Worm (Caenorhabditis elegans) whole organism, L4 larva: Measurements from ENCODE around the gene crh-2.

Experiments
- T26A8.4 ChIP-seq: fragments of 200-800 bp; sonication (Bioruptor generic); IDR thresholded peaks from 2 replicates; pipeline ENCODE4 v1.3.6; 2022; ENCODE audit warnings: missing genetic modification characterization, missing compliant biosample characterization
- fos-1 ChIP-seq: fragments of 150-350 bp; optimal IDR thresholded peaks from 2 replicates; lab custom pipeline; 2014; ENCODE audit warnings: missing biosample characterization, missing genetic modification characterization
- lin-1 ChIP-seq: fragments of 200-800 bp; sonication (Bioruptor generic); IDR thresholded peaks from 2 replicates; pipeline ENCODE4 v1.3.6; 2022; ENCODE audit warnings: missing genetic modification reagents, missing genetic modification characterization, missing compliant biosample characterization
- lin-13 ChIP-seq: fragments of 150-350 bp; optimal IDR thresholded peaks from 2 replicates; lab custom pipeline; 2014; ENCODE audit warnings: missing biosample characterization, missing genetic modification reagents, missing genetic modification characterization
- lin-15B ChIP-seq: fragments of 150-350 bp; sonication (generic microtip); optimal IDR thresholded peaks from 3 replicates; lab custom pipeline; 2014; ENCODE audit warnings: missing biosample characterization, missing genetic modification characterization
- mdl-1 ChIP-seq, 2 experiments: fragments of 150-350 bp in 1 of 2; sonication (generic microtip) in 1 of 2; optimal IDR thresholded peaks; 2 replicates each; lab custom pipeline; 2014 to 2017; ENCODE audit warnings: missing biosample characterization in 2 of 2, missing genetic modification characterization in 2 of 2
- mxl-3 ChIP-seq: fragments of 200-800 bp; sonication (Bioruptor generic); optimal IDR thresholded peaks from 2 replicates; lab custom pipeline; 2018; ENCODE audit warnings: mild to moderate bottlenecking, missing genetic modification characterization, missing compliant biosample characterization
- nhr-237 ChIP-seq: sonication (generic microtip); optimal IDR thresholded peaks from 2 replicates; lab custom pipeline; 2017; ENCODE audit warnings: missing biosample characterization, missing genetic modification characterization
- nhr-76 ChIP-seq: fragments of 150-350 bp; optimal IDR thresholded peaks from 2 replicates; lab custom pipeline; 2014; ENCODE audit warnings: missing biosample characterization, missing genetic modification characterization
- php-3 ChIP-seq: fragments of 200-800 bp; sonication (Bioruptor generic); IDR thresholded peaks from 2 replicates; pipeline ENCODE4 v1.3.6; 2022; ENCODE audit warnings: missing genetic modification reagents, missing genetic modification characterization, missing compliant biosample characterization
- unc-39 ChIP-seq: sonication (generic microtip); optimal IDR thresholded peaks from 2 replicates; lab custom pipeline; 2017; ENCODE audit warnings: missing biosample characterization, missing genetic modification characterization

DNA sequence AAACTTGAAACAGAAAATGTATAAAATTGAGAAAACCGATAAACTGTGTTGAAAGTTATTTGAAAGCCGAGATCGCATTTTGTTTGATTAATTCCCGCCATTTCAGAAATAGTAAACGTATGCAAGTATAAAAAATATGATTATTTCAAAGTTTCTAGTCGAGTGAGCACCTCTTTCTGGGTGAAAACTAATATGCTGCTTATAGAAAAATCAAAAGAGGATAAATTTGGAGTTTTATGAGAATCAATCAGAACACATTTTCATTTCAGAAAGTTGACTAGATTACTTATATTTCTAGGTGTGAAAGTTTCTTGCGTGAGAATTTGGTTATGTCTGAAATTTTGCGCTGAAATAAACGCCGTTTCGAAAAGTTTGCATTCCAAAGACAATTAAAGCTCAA is 29.8 kb downstream of the crh-2 start, which contains the start of gene srb-13:
- TF ChIP-seq fos-1 (tag; lab: Kevin White, UChicago): no peak
- no peak for TF ChIP-seq lin-15B (tag; lab: Kevin White, UChicago)
- TF ChIP-seq mxl-3 (GFP tag; lab: Kevin White, UChicago): no peak
- TF ChIP-seq php-3: no peak
- no peak for TF ChIP-seq nhr-237 (tag; lab: Kevin White, UChicago)
- TF ChIP-seq lin-1 (GFP tag; lab: Robert Waterston, UW): no peak
- no peak for TF ChIP-seq mdl-1 (tag; optimal IDR thresholded peaks at IDR 0.05; lab: Kevin White, UChicago)
- TF ChIP-seq lin-13 (GFP tag; lab: Kevin White, UChicago): no peak
- no peak for TF ChIP-seq T26A8.4 (GFP tag; lab: Robert Waterston, UW)
- no peak for TF ChIP-seq unc-39
- TF ChIP-seq nhr-76 (tag; lab: Kevin White, UChicago): no peak
